Worm (Caenorhabditis elegans) whole organism, L4 larva: Measurements from ENCODE around the gene ugt-17.

Source experiments
- F10B5.3 ChIP-seq: sonication (generic microtip); optimal IDR thresholded peaks from 2 replicates; lab custom pipeline; 2016; ENCODE audit warnings: mild to moderate bottlenecking, missing genetic modification characterization, missing compliant biosample characterization
- F44E2.7 ChIP-seq: fragments of 200-800 bp; sonication (Bioruptor generic); IDR thresholded peaks from 2 replicates; pipeline ENCODE4 v2.1.2; 2022; ENCODE audit warnings: missing genetic modification characterization, missing compliant biosample characterization
- T20F7.1 ChIP-seq: fragments of 200-800 bp; sonication (Bioruptor generic); optimal IDR thresholded peaks from 2 replicates; lab custom pipeline; 2018; ENCODE audit warnings: mild to moderate bottlenecking, missing genetic modification characterization, missing compliant biosample characterization
- Y105C5A.15 ChIP-seq: fragments of 200-800 bp; sonication (Bioruptor generic); IDR thresholded peaks from 2 replicates; pipeline ENCODE4 v1.3.6; 2022; ENCODE audit warnings: missing genetic modification characterization, missing compliant biosample characterization
- Y48G9A.11 ChIP-seq: fragments of 200-800 bp; sonication (Bioruptor generic); IDR thresholded peaks from 2 replicates; pipeline ENCODE4 v1.3.6; 2022; ENCODE audit warnings: missing genetic modification reagents, missing genetic modification characterization, missing compliant biosample characterization
- Y5F2A.4 ChIP-seq: fragments of 200-800 bp; sonication (Bioruptor generic); optimal IDR thresholded peaks from 2 replicates; lab custom pipeline; 2018; ENCODE audit warnings: mild to moderate bottlenecking, missing genetic modification characterization, missing compliant biosample characterization
- aly-2 ChIP-seq: sonication (generic microtip); optimal IDR thresholded peaks from 2 replicates; lab custom pipeline; 2018; ENCODE audit warnings: missing biosample characterization, missing genetic modification characterization
- arid-1 ChIP-seq: fragments of 200-800 bp; sonication (Bioruptor generic); conservative IDR thresholded peaks from 2 replicates; pipeline ENCODE4 v1.3.6; 2022; ENCODE audit warnings: missing genetic modification reagents, missing genetic modification characterization, missing compliant biosample characterization
- ceh-20 ChIP-seq: fragments of 200-800 bp; sonication (Bioruptor generic); IDR thresholded peaks from 2 replicates; pipeline ENCODE4 v1.3.6; 2022; ENCODE audit warnings: missing genetic modification reagents, missing genetic modification characterization, missing compliant biosample characterization
- daf-16 ChIP-seq, 3 experiments: sonication (generic microtip); optimal IDR thresholded peaks; 2 replicates each; lab custom pipeline; 2016 to 2017; ENCODE audit warnings: missing genetic modification characterization in 3 of 3, missing genetic modification reagents in 3 of 3, mild to moderate bottlenecking in 2 of 3, missing compliant biosample characterization in 2 of 3, missing biosample characterization in 1 of 3, moderate library complexity in 1 of 3
- dmd-8 ChIP-seq: fragments of 200-800 bp; sonication (Bioruptor generic); IDR thresholded peaks from 2 replicates; pipeline ENCODE4 v1.3.6; 2022; ENCODE audit warnings: missing genetic modification characterization, missing compliant biosample characterization
- dve-1 ChIP-seq: sonication (generic microtip); optimal IDR thresholded peaks from 2 replicates; lab custom pipeline; 2017; ENCODE audit warnings: antibody characterized with exemption, mild to moderate bottlenecking, missing genetic modification characterization, missing compliant biosample characterization; ENCODE audit not compliant: insufficient read depth
- egl-27 ChIP-seq: sonication (generic microtip); optimal IDR thresholded peaks from 3 replicates; lab custom pipeline; 2017; ENCODE audit warnings: missing biosample characterization, missing genetic modification reagents, missing genetic modification characterization
- jun-1 ChIP-seq: fragments of 150-350 bp; optimal IDR thresholded peaks from 2 replicates; lab custom pipeline; 2014; ENCODE audit warnings: missing biosample characterization, missing genetic modification reagents, missing genetic modification characterization
- lin-1 ChIP-seq: fragments of 200-800 bp; sonication (Bioruptor generic); IDR thresholded peaks from 2 replicates; pipeline ENCODE4 v1.3.6; 2022; ENCODE audit warnings: missing genetic modification reagents, missing genetic modification characterization, missing compliant biosample characterization
- lin-29 ChIP-seq: fragments of 200-800 bp; sonication (Bioruptor generic); IDR thresholded peaks from 2 replicates; pipeline ENCODE4 v1.3.6; 2022; ENCODE audit warnings: missing genetic modification reagents, missing genetic modification characterization, missing compliant biosample characterization
- lin-38 ChIP-seq: fragments of 200-800 bp; sonication (Bioruptor generic); IDR thresholded peaks from 2 replicates; pipeline ENCODE4 v1.3.6; 2022; ENCODE audit warnings: missing genetic modification reagents, missing genetic modification characterization, missing compliant biosample characterization
- lsy-2 ChIP-seq, 2 experiments: fragments of 150-350 bp in 1 of 2; sonication (generic microtip) in 1 of 2; optimal IDR thresholded peaks; 2 replicates each; lab custom pipeline; 2014 to 2017; ENCODE audit warnings: missing biosample characterization in 2 of 2, missing genetic modification characterization in 2 of 2
- mes-2 ChIP-seq: sonication (generic microtip); optimal IDR thresholded peaks from 2 replicates; lab custom pipeline; 2016; ENCODE audit warnings: missing genotype, mild to moderate bottlenecking, missing genetic modification characterization, missing compliant biosample characterization; ENCODE audit not compliant: poor library complexity, severe bottlenecking
- nhr-10 ChIP-seq: fragments of 150-350 bp; optimal IDR thresholded peaks from 2 replicates; lab custom pipeline; 2014; ENCODE audit warnings: missing biosample characterization, missing genetic modification characterization
- nhr-11 ChIP-seq: fragments of 150-350 bp; optimal IDR thresholded peaks from 2 replicates; lab custom pipeline; 2014; ENCODE audit warnings: missing biosample characterization, missing genetic modification characterization
- nhr-28 ChIP-seq: fragments of 150-350 bp; optimal IDR thresholded peaks from 2 replicates; lab custom pipeline; 2014; ENCODE audit warnings: missing biosample characterization, missing genetic modification characterization
- nhr-48 ChIP-seq: sonication (generic microtip); optimal IDR thresholded peaks from 2 replicates; lab custom pipeline; 2016; ENCODE audit warnings: mild to moderate bottlenecking, missing genetic modification characterization, missing compliant biosample characterization
- nhr-6 ChIP-seq: fragments of 150-350 bp; optimal IDR thresholded peaks from 2 replicates; lab custom pipeline; 2014; ENCODE audit warnings: missing biosample characterization, missing genetic modification characterization
- pqm-1 ChIP-seq: sonication (generic microtip); optimal IDR thresholded peaks from 2 replicates; lab custom pipeline; 2017; ENCODE audit warnings: missing biosample characterization, missing genetic modification characterization
- set-16 ChIP-seq: fragments of 200-800 bp; sonication (Bioruptor generic); IDR thresholded peaks from 2 replicates; pipeline ENCODE4 v1.3.6; 2022; ENCODE audit warnings: missing genetic modification reagents, missing genetic modification characterization, missing compliant biosample characterization
- spr-1 ChIP-seq: sonication (generic microtip); optimal IDR thresholded peaks from 2 replicates; lab custom pipeline; 2016; ENCODE audit warnings: mild to moderate bottlenecking, missing genetic modification characterization, missing compliant biosample characterization
- unc-62 ChIP-seq, 3 experiments: fragments of 150-350 bp in 1 of 3; sonication (generic microtip); optimal IDR thresholded peaks in 2 of 3; peaks in 1 of 3; 1 replicate in 1 of 3; 2 replicates in 2 of 3; lab custom pipeline; 2014 to 2017; ENCODE audit warnings: missing biosample characterization in 3 of 3, missing genetic modification characterization in 3 of 3, missing genetic modification reagents in 3 of 3, missing genotype in 1 of 3
- ztf-11 ChIP-seq: fragments of 150-350 bp; optimal IDR thresholded peaks from 2 replicates; lab custom pipeline; 2014; ENCODE audit warnings: missing biosample characterization, missing genetic modification characterization
- ztf-7 ChIP-seq: fragments of 150-350 bp; optimal IDR thresholded peaks from 2 replicates; lab custom pipeline; 2014; ENCODE audit warnings: missing biosample characterization, missing genetic modification characterization

Gene ugt-17

ce11 chrV:10136644-10137043 is 31.9 kb upstream of the ugt-17 start:
- peak; percentile 47; the same call in 1 of the 2 replicates for TF ChIP-seq set-16 (GFP tag; lab: Robert Waterston, UW)
- TF ChIP-seq, all 104 proteins: peak for 1; not testable (repeated sequence) for 103

- TF ChIP-seq spr-1 (tag; lab: Kevin White, UChicago) (no peak), mes-2 (tag; lab: Kevin White, UChicago) (peak; percentile 21), nhr-6 (tag; lab: Kevin White, UChicago) (no peak), ztf-7 (tag; lab: Kevin White, UChicago) (no peak), lin-38 (GFP tag; lab: Robert Waterston, UW) (peak; percentile 62), lin-29 (GFP tag; lab: Robert Waterston, UW) (no peak), nhr-11 (tag; lab: Kevin White, UChicago) (no peak), Y48G9A.11 (no peak), lin-1 (GFP tag; lab: Robert Waterston, UW) (no peak), F44E2.7 (GFP tag; lab: Robert Waterston, UW) (no peak), lsy-2 (tag; optimal IDR thresholded peaks at IDR 0.05; lab: Kevin White, UChicago) (peak in 1 of 2 experiments; percentile 44)
Measured at ce11 chrV:10134077-10134693, 29.4 kb upstream of the ugt-17 start, which contains the start of the genes C08B6.18, wdr-20 and C08B6.8. C08B6.18 (minus strand) TSS chrV:10134127. wdr-20 (minus strand) TSS chrV:10134158. C08B6.8 (plus strand) TSS chrV:10134643.

ce11 chrV:10133277-10133676 is 28.5 kb upstream of the ugt-17 start:
- TF ChIP-seq arid-1 (GFP tag; lab: Robert Waterston, UW) (no peak), Y5F2A.4 (no peak), dve-1 (no peak), F10B5.3 (tag; lab: Kevin White, UChicago) (no peak), dmd-8 (GFP tag; lab: Robert Waterston, UW) (peak; percentile 60; the same call in 1 of the 2 replicates), nhr-10 (no peak)

- no peak for TF ChIP-seq jun-1 (tag; lab: Kevin White, UChicago)
- no peak for TF ChIP-seq nhr-10
- no peak for TF ChIP-seq T20F7.1 (GFP tag; lab: Kevin White, UChicago)
- TF ChIP-seq ztf-11 (tag; lab: Kevin White, UChicago): no peak
Measured at ce11 chrV:10130195-10130594, 25.4 kb upstream of the ugt-17 start, which contains the start of gene aos-1. aos-1 (minus strand) TSS chrV:10130295.

- TF ChIP-seq ceh-20 (GFP tag; lab: Robert Waterston, UW): no peak
- peak; percentile 19 for TF ChIP-seq pqm-1
- no peak for TF ChIP-seq daf-16 (GFP tag; optimal IDR thresholded peaks at IDR 0.05; lab: Kevin White, UChicago)
- peak; percentile 69 for TF ChIP-seq daf-16 (tag; optimal IDR thresholded peaks at IDR 0.05; lab: Kevin White, UChicago)
- peak in 1 of 2 experiments; percentile 83 for TF ChIP-seq unc-62 (GFP tag; optimal IDR thresholded peaks at IDR 0.05 in 1 of 2; lab: Kevin White, UChicago)
- TF ChIP-seq unc-62 (tag; optimal IDR thresholded peaks at IDR 0.05; lab: Kevin White, UChicago): no peak
- peak; percentile 21 for TF ChIP-seq nhr-28
- TF ChIP-seq aly-2: no peak
Measured at ce11 chrV:10124799-10125548, 20.2 kb upstream of the ugt-17 start, which contains the start of gene C08B6.10. C08B6.10 (plus strand) TSS chrV:10125498.

- TF ChIP-seq egl-27 (tag; lab: Kevin White, UChicago) (no peak), pqm-1 (no peak), Y105C5A.15 (GFP tag; lab: Robert Waterston, UW) (no peak), nhr-6 (tag; lab: Kevin White, UChicago) (no peak), nhr-48 (tag; lab: Kevin White, UChicago) (no peak)
Measured at ce11 chrV:10123324-10123723, 18.6 kb upstream of the ugt-17 start, which contains the start of gene C08B6.6. C08B6.6 (plus strand) TSS chrV:10123624.
